Fruit fly (Drosophila melanogaster) whole organism, prepupa: ENCODE measurements around the gene CG33269.

Experiments used
- Blimp-1 ChIP-seq: fragments of 200-800 bp; sonication (Bioruptor generic); optimal IDR thresholded peaks from 3 replicates; lab custom pipeline; 2017; ENCODE audit warnings: missing biosample characterization, missing genetic modification characterization, mild to moderate bottlenecking, moderate library complexity, missing genetic modification reagents
- CG10669 ChIP-seq: fragments of 200-800 bp; sonication (Bioruptor generic); optimal IDR thresholded peaks from 3 replicates; lab custom pipeline; 2018; ENCODE audit warnings: missing biosample characterization, mild to moderate bottlenecking, missing genetic modification characterization, moderate library complexity
- CG11294 ChIP-seq: fragments of 200-800 bp; sonication (Bioruptor generic); IDR thresholded peaks from 2 replicates; pipeline ENCODE4 v1.3.6; 2022; ENCODE audit warnings: missing biosample characterization, missing genetic modification characterization
- CG11762 ChIP-seq: fragments of 200-800 bp; sonication (Bioruptor generic); optimal IDR thresholded peaks from 3 replicates; lab custom pipeline; 2016; ENCODE audit warnings: missing biosample characterization, missing genetic modification characterization; ENCODE audit not compliant: insufficient read depth
- CG1621 ChIP-seq: fragments of 200-800 bp; sonication (Bioruptor generic); optimal IDR thresholded peaks from 3 replicates; lab custom pipeline; 2018; ENCODE audit warnings: missing biosample characterization, mild to moderate bottlenecking, missing genetic modification characterization
- CG16779 ChIP-seq: fragments of 200-800 bp; sonication (Bioruptor generic); optimal IDR thresholded peaks from 3 replicates; lab custom pipeline; 2017; ENCODE audit warnings: missing biosample characterization, mild to moderate bottlenecking, missing genetic modification characterization
- CG31627 ChIP-seq: fragments of 200-800 bp; sonication (Bioruptor generic); optimal IDR thresholded peaks from 3 replicates; lab custom pipeline; 2016; ENCODE audit warnings: missing biosample characterization, missing genetic modification characterization
- CG32006 ChIP-seq: fragments of 200-800 bp; sonication (Bioruptor generic); optimal IDR thresholded peaks from 3 replicates; lab custom pipeline; 2017; ENCODE audit warnings: missing biosample characterization, mild to moderate bottlenecking, missing genetic modification characterization
- CG3919 ChIP-seq: fragments of 200-800 bp; sonication (Bioruptor generic); optimal IDR thresholded peaks from 3 replicates; lab custom pipeline; 2016; ENCODE audit warnings: missing biosample characterization, missing genetic modification characterization
- CG4318 ChIP-seq: fragments of 200-800 bp; sonication (Bioruptor generic); optimal IDR thresholded peaks from 3 replicates; lab custom pipeline; 2017; ENCODE audit warnings: missing biosample characterization, mild to moderate bottlenecking, missing genetic modification characterization
- CG6276 ChIP-seq: fragments of 200-800 bp; sonication (Bioruptor generic); optimal IDR thresholded peaks from 2 replicates; lab custom pipeline; 2017; ENCODE audit warnings: missing biosample characterization, mild to moderate bottlenecking, missing genetic modification characterization
- CG6792 ChIP-seq: fragments of 200-800 bp; sonication (Bioruptor generic); optimal IDR thresholded peaks from 3 replicates; lab custom pipeline; 2016; ENCODE audit warnings: missing biosample characterization, missing genetic modification characterization
- CG6808 ChIP-seq: fragments of 200-800 bp; sonication (Bioruptor generic); optimal IDR thresholded peaks from 3 replicates; lab custom pipeline; 2017; ENCODE audit warnings: missing biosample characterization, missing genetic modification characterization, mild to moderate bottlenecking, moderate library complexity, missing genetic modification reagents
- CG6854 ChIP-seq: fragments of 200-800 bp; sonication (Bioruptor generic); optimal IDR thresholded peaks from 2 replicates; lab custom pipeline; 2017; ENCODE audit warnings: missing biosample characterization, mild to moderate bottlenecking, missing genetic modification characterization
- CG7368 ChIP-seq: fragments of 200-800 bp; sonication (Bioruptor generic); optimal IDR thresholded peaks from 3 replicates; lab custom pipeline; 2016; ENCODE audit warnings: missing biosample characterization, missing genetic modification characterization
- CG8319 ChIP-seq: fragments of 200-800 bp; sonication (Bioruptor generic); optimal IDR thresholded peaks from 3 replicates; lab custom pipeline; 2016; ENCODE audit warnings: missing biosample characterization, missing genetic modification characterization
- CG9139 ChIP-seq: fragments of 200-800 bp; sonication (Bioruptor generic); optimal IDR thresholded peaks from 3 replicates; lab custom pipeline; 2017; ENCODE audit warnings: missing biosample characterization, mild to moderate bottlenecking, missing genetic modification characterization
- Eip75B ChIP-seq: fragments of 200-800 bp; sonication (Bioruptor generic); optimal IDR thresholded peaks from 3 replicates; lab custom pipeline; 2016; ENCODE audit warnings: missing biosample characterization, missing genetic modification characterization
- Eip78C ChIP-seq: fragments of 200-800 bp; sonication (Bioruptor generic); peaks from one replicate; lab custom pipeline; 2016; ENCODE audit warnings: missing biosample characterization, missing genetic modification characterization
- Eip93F ChIP-seq: fragments of 200-800 bp; sonication (Bioruptor generic); optimal IDR thresholded peaks from 2 replicates; lab custom pipeline; 2016; ENCODE audit warnings: missing biosample characterization, mild to moderate bottlenecking, missing genetic modification characterization
- Gug ChIP-seq: fragments of 200-800 bp; sonication (Bioruptor generic); IDR thresholded peaks from 2 replicates; pipeline ENCODE4 v1.3.6; 2022; ENCODE audit warnings: missing biosample characterization, missing genetic modification characterization
- Hr39 ChIP-seq: fragments of 200-800 bp; sonication (Bioruptor generic); optimal IDR thresholded peaks from 2 replicates; lab custom pipeline; 2016; ENCODE audit warnings: missing biosample characterization, missing genetic modification characterization
- Lpt ChIP-seq: fragments of 200-800 bp; sonication (Bioruptor generic); optimal IDR thresholded peaks from 3 replicates; lab custom pipeline; 2016; ENCODE audit warnings: missing biosample characterization, missing genetic modification characterization
- OdsH ChIP-seq: fragments of 200-800 bp; sonication (Bioruptor generic); optimal IDR thresholded peaks from 3 replicates; lab custom pipeline; 2016; ENCODE audit warnings: missing biosample characterization, missing genetic modification characterization
- Sox102F ChIP-seq: fragments of 200-800 bp; sonication (Bioruptor generic); optimal IDR thresholded peaks from 2 replicates; lab custom pipeline; 2016; ENCODE audit warnings: missing biosample characterization, mild to moderate bottlenecking, missing genetic modification characterization
- achi ChIP-seq: fragments of 200-800 bp; sonication (Bioruptor generic); optimal IDR thresholded peaks from 3 replicates; lab custom pipeline; 2016; ENCODE audit warnings: missing biosample characterization, missing genetic modification characterization
- cyc ChIP-seq: fragments of 200-800 bp; sonication (Bioruptor generic); optimal IDR thresholded peaks from 3 replicates; lab custom pipeline; 2016; ENCODE audit warnings: missing biosample characterization, missing genetic modification characterization
- dsx ChIP-seq: fragments of 200-800 bp; optimal IDR thresholded peaks from 3 replicates; lab custom pipeline; 2019; ENCODE audit warnings: missing biosample characterization, mild to moderate bottlenecking, missing genetic modification characterization, moderate library complexity; ENCODE audit not compliant: poor library complexity, severe bottlenecking
- eg ChIP-seq: fragments of 200-800 bp; sonication (Bioruptor generic); IDR thresholded peaks from 3 replicates; pipeline ENCODE4 v1.3.6; 2022; ENCODE audit warnings: missing biosample characterization, missing genetic modification characterization
- esn ChIP-seq: fragments of 200-800 bp; sonication (Bioruptor generic); optimal IDR thresholded peaks from 2 replicates; lab custom pipeline; 2016; ENCODE audit warnings: missing biosample characterization, mild to moderate bottlenecking, missing genetic modification characterization, moderate library complexity
- fd59A ChIP-seq: fragments of 200-800 bp; sonication (Bioruptor generic); optimal IDR thresholded peaks from 2 replicates; lab custom pipeline; 2017; ENCODE audit warnings: missing biosample characterization, mild to moderate bottlenecking, missing genetic modification characterization, missing genetic modification reagents
- fkh ChIP-seq: fragments of 200-800 bp; sonication (Bioruptor generic); optimal IDR thresholded peaks from 3 replicates; lab custom pipeline; 2017; ENCODE audit warnings: missing biosample characterization, mild to moderate bottlenecking, missing genetic modification characterization, moderate library complexity
- lz ChIP-seq: fragments of 200-800 bp; sonication (Bioruptor generic); optimal IDR thresholded peaks from 3 replicates; lab custom pipeline; 2016; ENCODE audit warnings: missing biosample characterization, missing genetic modification characterization
- net ChIP-seq: fragments of 200-800 bp; sonication (Bioruptor generic); optimal IDR thresholded peaks from 3 replicates; lab custom pipeline; 2016; ENCODE audit warnings: missing biosample characterization, missing genetic modification characterization
- pdm3 ChIP-seq: fragments of 200-800 bp; sonication (Bioruptor generic); optimal IDR thresholded peaks from 3 replicates; lab custom pipeline; 2016; ENCODE audit warnings: missing biosample characterization, missing genetic modification characterization
- salr ChIP-seq, 2 experiments: fragments of 200-800 bp; sonication (Bioruptor generic); optimal IDR thresholded peaks; 3 replicates each; lab custom pipeline; 2016 to 2018; ENCODE audit warnings: missing biosample characterization in 2 of 2, missing genetic modification characterization in 2 of 2, mild to moderate bottlenecking in 1 of 2
- ss ChIP-seq, 2 experiments: fragments of 200-800 bp; sonication (Bioruptor generic); optimal IDR thresholded peaks; 2 replicates in 1 of 2; 3 replicates in 1 of 2; lab custom pipeline; 2017 to 2018; ENCODE audit warnings: mild to moderate bottlenecking in 2 of 2, missing biosample characterization in 2 of 2, missing genetic modification characterization in 2 of 2, moderate library complexity in 1 of 2
- svp ChIP-seq: fragments of 200-800 bp; sonication (Bioruptor generic); peaks from one replicate; lab custom pipeline; 2016; ENCODE audit warnings: missing biosample characterization, missing genetic modification characterization
- topi ChIP-seq: fragments of 200-800 bp; sonication (Bioruptor generic); optimal IDR thresholded peaks from 3 replicates; lab custom pipeline; 2016; ENCODE audit warnings: missing biosample characterization, missing genetic modification characterization
- vri ChIP-seq: fragments of 200-800 bp; sonication (Bioruptor generic); optimal IDR thresholded peaks from 3 replicates; lab custom pipeline; 2016; ENCODE audit warnings: missing biosample characterization, mild to moderate bottlenecking, missing genetic modification characterization

CG33269 gene

dm6 chr3L:11623245-11623883 lies 41.4 kb upstream of the CG33269 start:
- TF ChIP-seq achi (GFP tag; lab: Kevin White, UChicago) = no peak
- TF ChIP-seq CG6808 (GFP tag; lab: Kevin White, UChicago) = peak; percentile 17
- no peak for TF ChIP-seq salr (GFP tag; optimal IDR thresholded peaks at IDR 0.05; lab: Kevin White, UChicago)
- TF ChIP-seq CG4318 (GFP tag; lab: Kevin White, UChicago) = no peak
- peak; percentile 3 for TF ChIP-seq vri (GFP tag; lab: Kevin White, UChicago)
- TF ChIP-seq OdsH (GFP tag; lab: Kevin White, UChicago) = no peak
- no peak for TF ChIP-seq cyc
- peak; percentile 35 for TF ChIP-seq dsx (GFP tag; lab: Kevin White, UChicago)
- TF ChIP-seq CG10669 = peak; percentile 5
- TF ChIP-seq CG6792 (GFP tag; lab: Kevin White, UChicago) = no peak
- peak; percentile 42 to 53 for TF ChIP-seq ss (GFP tag; optimal IDR thresholded peaks at IDR 0.05; lab: Kevin White, UChicago)
- peak; percentile 18 for TF ChIP-seq CG9139 (GFP tag; lab: Kevin White, UChicago)
- TF ChIP-seq CG1621 = no peak
- TF ChIP-seq CG11294 (GFP tag; lab: Robert Waterston, UW) = no peak
- TF ChIP-seq eg = no peak
- peak; percentile 25 for TF ChIP-seq esn
- TF ChIP-seq Eip78C (GFP tag; lab: Kevin White, UChicago) = peak; percentile 66
- peak; percentile 64 for TF ChIP-seq Eip93F (GFP tag; lab: Kevin White, UChicago)
- TF ChIP-seq pdm3 (GFP tag; lab: Kevin White, UChicago) = no peak
- no peak for TF ChIP-seq Lpt
- peak; percentile 48 for TF ChIP-seq CG6854 (GFP tag; lab: Kevin White, UChicago)
- TF ChIP-seq net = peak; percentile 7
- TF ChIP-seq CG16779 = peak; percentile 4
- TF ChIP-seq CG32006 (GFP tag; lab: Kevin White, UChicago) = no peak
- TF ChIP-seq CG6276 (GFP tag; lab: Kevin White, UChicago) = no peak
- no peak for TF ChIP-seq CG7368 (GFP tag; lab: Kevin White, UChicago)
- no peak for TF ChIP-seq Hr39 (GFP tag; lab: Kevin White, UChicago)
- no peak for TF ChIP-seq Gug
- peak; percentile 50 for TF ChIP-seq svp (GFP tag; lab: Kevin White, UChicago)
- TF ChIP-seq topi (GFP tag; lab: Kevin White, UChicago) = peak; percentile 12
- TF ChIP-seq fd59A = no peak
- TF ChIP-seq Eip75B (GFP tag; lab: Kevin White, UChicago) = no peak
- no peak for TF ChIP-seq Sox102F

dm6 chr3L:11622750-11623149 lies 40.8 kb upstream of the CG33269 start:
- no peak for TF ChIP-seq CG3919 (GFP tag; lab: Kevin White, UChicago)
- no peak for TF ChIP-seq CG8319 (GFP tag; lab: Kevin White, UChicago)
- TF ChIP-seq CG31627 (GFP tag; lab: Kevin White, UChicago) = no peak
- TF ChIP-seq CG11762 (GFP tag; lab: Kevin White, UChicago) = no peak
- no peak for TF ChIP-seq esn

- TF ChIP-seq lz = no peak
- TF ChIP-seq vri (GFP tag; lab: Kevin White, UChicago) = no peak
- TF ChIP-seq Blimp-1 (GFP tag; lab: Kevin White, UChicago) = no peak
- no peak for TF ChIP-seq Lpt
- TF ChIP-seq fkh (GFP tag; lab: Kevin White, UChicago) = no peak
- TF ChIP-seq achi (GFP tag; lab: Kevin White, UChicago) = no peak
- no peak for TF ChIP-seq CG4318 (GFP tag; lab: Kevin White, UChicago)
- TF ChIP-seq, all 60 proteins: peak for 0
These were observed 38.0 kb upstream of the CG33269 start, which contains the start of gene Muc68Ca for dm6 chr3L:11620001-11620400. Gene Muc68Ca, minus strand, starts transcription at chr3L:11620101.
